Worm (Caenorhabditis elegans) whole organism, dauer: ENCODE measurements around the gene T16G12.6.

Experiments
- unc-62 ChIP-seq: sonication (generic microtip); optimal IDR thresholded peaks from 2 replicates; lab custom pipeline; 2017; ENCODE audit warnings: missing biosample characterization, missing genetic modification reagents, missing genetic modification characterization

Gene T16G12.6

DNA sequence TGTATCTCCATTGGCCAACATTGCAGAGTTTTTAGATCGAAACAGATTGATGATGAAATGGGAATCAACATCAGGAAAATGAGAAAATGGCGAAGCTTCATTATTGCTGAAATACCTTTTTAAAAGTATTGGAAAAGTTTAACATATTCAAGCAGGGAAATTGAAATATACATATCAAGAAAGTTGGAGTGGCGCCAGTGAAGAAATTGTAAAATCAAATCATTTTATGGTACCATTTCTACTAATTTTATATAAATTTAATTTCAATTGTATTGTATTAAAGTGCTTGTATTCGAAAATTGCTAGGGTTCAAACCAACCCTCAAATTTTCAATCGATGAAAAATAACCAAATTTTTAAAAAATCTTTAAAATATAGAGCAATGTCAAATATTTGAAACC lies 37.0 kb downstream of the T16G12.6 start, which contains the start of gene srt-55:
srt-55 (minus strand) TSS at position 101 of the 400 bp plus-strand sequence.
- TF ChIP-seq unc-62 (GFP tag; lab: Kevin White, UChicago) = no peak

DNA sequence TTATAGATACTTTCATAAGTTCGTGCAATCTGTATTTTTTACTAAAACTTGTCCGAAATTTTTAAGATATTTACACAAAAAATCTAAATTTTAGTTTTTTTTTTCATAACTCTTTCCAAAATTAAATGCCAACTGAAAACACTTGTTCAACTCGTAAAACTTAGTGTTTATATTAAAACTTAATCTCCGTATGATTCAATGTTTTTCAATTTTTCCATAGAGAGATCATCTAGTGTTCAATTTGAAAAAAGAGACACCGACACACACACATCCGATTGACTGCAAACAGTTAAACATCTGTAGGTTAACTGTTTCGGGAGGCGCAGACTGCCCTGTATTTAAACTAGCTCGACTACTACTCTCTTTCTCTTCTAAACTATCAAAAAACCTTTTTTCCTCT lies 39.6 kb downstream of the T16G12.6 start, which contains the start of gene T16H12.9:
T16H12.9 (plus strand) TSS at position 301 of the 400 bp plus-strand sequence.
- no peak for TF ChIP-seq unc-62 (GFP tag; lab: Kevin White, UChicago)

DNA sequence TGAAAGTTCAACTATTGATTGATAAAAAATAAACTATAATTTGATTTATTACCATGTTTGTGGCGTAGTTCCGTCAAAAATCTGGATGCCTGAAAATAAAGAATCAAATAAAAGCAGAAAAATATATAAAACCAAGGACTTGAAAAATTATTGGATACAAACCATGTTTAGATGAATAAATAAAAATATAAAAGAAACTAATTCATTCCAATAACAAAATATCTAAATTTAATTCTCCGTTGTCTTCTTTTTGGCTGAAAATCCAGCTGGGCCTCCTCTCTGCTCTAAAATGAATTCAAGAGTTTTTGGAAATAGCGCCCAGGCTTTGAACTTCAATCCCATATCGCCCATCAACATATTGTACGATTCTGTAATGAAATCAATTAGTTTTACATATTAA lies 43.6 kb downstream of the T16G12.6 start, which contains the start of gene vps-29:
vps-29 (minus strand) TSS at position 101 of the 400 bp plus-strand sequence.
- no peak for TF ChIP-seq unc-62 (GFP tag; lab: Kevin White, UChicago)

DNA sequence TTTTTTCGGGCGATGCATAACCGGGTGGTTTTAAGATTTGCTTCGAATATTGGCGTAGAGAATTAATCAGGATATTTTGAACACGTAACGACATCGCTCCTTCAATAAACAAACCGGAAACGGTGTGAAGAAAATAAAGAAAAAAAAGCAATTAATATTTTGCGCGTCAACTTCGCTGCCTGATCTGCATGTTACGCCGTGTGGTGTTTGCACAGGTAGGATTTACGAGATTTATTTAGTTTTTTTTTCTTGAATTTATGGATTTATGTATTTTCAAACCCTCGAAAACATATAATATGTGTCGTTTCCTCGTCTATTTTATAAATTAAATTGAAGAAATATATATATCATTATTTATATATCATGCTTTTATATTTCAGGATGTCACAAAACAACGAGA lies 45.3 kb downstream of the T16G12.6 start, which contains the start of the genes ZK1128.1 and mett-10:
ZK1128.1 (minus strand) TSS at position 99 of the 400 bp plus-strand sequence.
mett-10 (plus strand) TSS at position 375 of the 400 bp plus-strand sequence.
- TF ChIP-seq unc-62 (GFP tag; lab: Kevin White, UChicago) = no peak

DNA sequence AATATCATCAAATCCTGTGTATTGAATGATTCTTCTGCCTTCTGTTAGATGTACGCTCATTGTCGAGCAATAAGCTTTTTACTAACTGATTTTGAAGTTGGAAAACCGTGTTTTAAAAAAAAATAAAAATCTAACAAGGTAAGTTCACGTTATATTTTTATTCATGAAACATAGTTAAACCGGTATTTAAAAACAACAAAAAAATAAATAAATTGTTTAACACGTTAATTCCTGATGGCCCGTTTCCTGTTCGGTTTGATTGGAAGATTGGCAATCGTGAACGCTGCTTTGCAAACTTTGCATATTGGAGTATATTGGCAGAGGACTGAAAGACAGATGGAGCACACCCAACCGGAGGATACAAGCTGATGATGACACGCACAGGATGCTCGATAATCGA lies 49.4 kb downstream of the T16G12.6 start, which contains the start of gene ZK1128.3:
ZK1128.3 (minus strand) TSS at position 101 of the 400 bp plus-strand sequence.
- TF ChIP-seq unc-62 (GFP tag; lab: Kevin White, UChicago) = no peak

DNA sequence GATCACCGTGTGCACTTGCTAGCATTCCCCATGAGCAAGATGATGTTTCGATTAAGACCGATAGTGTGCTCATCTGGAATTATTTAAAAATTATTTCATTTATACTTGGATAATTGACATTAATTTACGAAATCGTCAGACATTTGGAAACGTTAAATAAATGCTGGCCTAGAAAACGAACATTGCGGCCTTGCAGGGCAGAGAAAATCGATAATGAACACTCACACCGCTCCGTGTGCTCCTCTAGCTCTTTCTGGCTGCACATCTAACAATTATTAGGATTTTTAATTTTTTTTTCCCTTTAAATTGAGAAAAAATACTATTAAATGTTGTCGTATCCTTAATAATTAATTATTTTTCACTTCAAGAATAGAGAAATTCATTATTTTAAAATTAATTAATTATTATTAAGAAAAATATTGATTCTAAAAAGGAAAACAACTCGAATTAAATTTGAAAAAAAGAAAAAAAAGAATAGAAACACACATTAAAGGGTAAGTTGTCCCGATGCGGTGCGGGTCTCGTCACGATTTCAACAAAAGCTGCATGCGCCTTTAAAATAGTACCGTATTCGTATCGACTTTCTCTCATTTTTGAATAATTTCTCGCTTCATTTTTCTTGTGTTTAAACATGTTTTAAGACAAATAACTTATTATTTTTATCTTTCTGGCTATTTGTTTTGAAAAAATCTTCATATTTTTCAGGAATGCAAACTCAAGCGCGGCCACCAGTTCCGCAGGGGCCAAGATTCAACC lies 50.9 kb downstream of the T16G12.6 start, which contains the start of the genes gtf-2H3 and ham-3:
gtf-2H3 (minus strand) TSS at position 73 of the 756 bp plus-strand sequence.
ham-3 (plus strand) TSS at position 706 of the 756 bp plus-strand sequence.
- TF ChIP-seq unc-62 (GFP tag; lab: Kevin White, UChicago) = no peak

DNA sequence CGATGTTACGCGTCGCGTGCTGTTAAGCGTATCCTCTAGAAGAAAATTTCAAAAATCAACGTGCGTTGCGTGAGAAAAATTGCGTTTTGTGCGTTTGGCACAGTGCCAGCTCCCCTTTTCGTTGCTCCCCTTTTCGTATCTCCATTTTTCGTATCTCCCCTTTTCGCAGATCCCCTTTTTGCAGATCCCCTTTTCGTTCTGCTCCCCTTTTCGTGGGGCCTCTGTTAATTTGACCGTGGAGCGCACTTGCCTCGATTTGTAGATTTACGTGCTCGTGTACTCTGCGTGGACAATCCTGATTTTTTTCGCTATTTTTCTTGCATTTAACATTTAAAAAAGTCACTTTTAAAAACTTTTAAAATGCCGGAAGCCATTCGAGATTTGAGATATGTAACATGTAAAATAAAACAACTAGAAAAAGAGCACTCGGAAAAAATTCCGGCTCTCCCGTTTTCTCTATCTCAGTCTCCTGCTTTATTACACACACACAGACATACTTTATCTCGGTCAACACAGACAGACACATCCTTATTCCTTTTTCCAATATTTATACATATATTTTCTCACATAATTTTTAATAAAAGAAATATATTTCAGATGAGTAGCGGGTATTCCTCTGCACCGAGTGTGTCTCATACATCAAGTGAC lies 54.3 kb downstream of the T16G12.6 start, which contains the start of gene ttll-4:
ttll-4 (plus strand) TSS at position 598 of the 648 bp plus-strand sequence.
- TF ChIP-seq unc-62 (GFP tag; lab: Kevin White, UChicago) = no peak
